3 fruit fly cellular contexts compared by ENCODE assay signal in genomic region chr2L:20175047-20175446, dm6.
TF ChIP-seq lines count a peak whose summit lies in the region.
"Not testable (repeated sequence)": the region's sequence is repeated elsewhere in the genome, so short reads cannot be mapped to it uniquely, and the experiment has no call there.

No protein-coding gene starts in this region.

- TF ChIP-seq CTCF in whole organism, embryonic (GFP tag; optimal IDR thresholded peaks at IDR 0.05; lab: Kevin White, UChicago), result not testable (repeated sequence)

TF ChIP-seq in whole organism, embryonic, 481 proteins besides CTCF, POLR2A, EP300 and RAD21:
- TF ChIP-seq Nf-YC (tag; optimal IDR thresholded peaks at IDR 0.05; lab: Kevin White, UChicago), result peak; percentile 69
- peak; percentile 75 for TF ChIP-seq sens (GFP tag; lab: Kevin White, UChicago)
- peak; percentile 15 for TF ChIP-seq CG2712 (tag; optimal IDR thresholded peaks at IDR 0.05; lab: Kevin White, UChicago)
- TF ChIP-seq CG14710 (tag; optimal IDR thresholded peaks at IDR 0.05; lab: Kevin White, UChicago), result peak; percentile 2
- peak; percentile 44 for TF ChIP-seq Blimp-1 (GFP tag; optimal IDR thresholded peaks at IDR 0.05; lab: Kevin White, UChicago)
- TF ChIP-seq CG11696 (GFP tag; IDR thresholded peaks at IDR 0.05; lab: Robert Waterston, UW), result peak; percentile 89
- peak; percentile 10 for TF ChIP-seq Deaf1 (tag; optimal IDR thresholded peaks at IDR 0.05; lab: Kevin White, UChicago)
- peak; percentile 66 for TF ChIP-seq phol (tag; optimal IDR thresholded peaks at IDR 0.05; lab: Kevin White, UChicago)
- TF ChIP-seq CG11504 (tag; optimal IDR thresholded peaks at IDR 0.05; lab: Kevin White, UChicago), result peak; percentile 23
- TF ChIP-seq Xrp1 (GFP tag; IDR thresholded peaks at IDR 0.05; lab: Robert Waterston, UW), result peak; percentile 52; the same call in 1 of the 2 replicates
TF ChIP-seq in whole organism, embryonic: peak in this region for 10; not testable (repeated sequence) for 471.

TF ChIP-seq in whole organism, prepupa, 60 proteins besides CTCF, POLR2A, EP300 and RAD21:
- TF ChIP-seq svp (GFP tag; lab: Kevin White, UChicago) (peak; percentile 36), CG10669 (GFP tag; optimal IDR thresholded peaks at IDR 0.05; lab: Kevin White, UChicago) (peak; percentile 40)
TF ChIP-seq in whole organism, prepupa: peak in this region for 2; not testable (repeated sequence) for 58.

TF ChIP-seq in whole organism, pupa, 21 proteins besides CTCF, POLR2A, EP300 and RAD21:
- TF ChIP-seq CG14655 (GFP tag; optimal IDR thresholded peaks at IDR 0.05; lab: Kevin White, UChicago), result peak; percentile 35
- peak; percentile 51 for TF ChIP-seq D1 (tag; optimal IDR thresholded peaks at IDR 0.05; lab: Kevin White, UChicago)
- peak; percentile 56 for TF ChIP-seq CG8159 (tag; optimal IDR thresholded peaks at IDR 0.05; lab: Kevin White, UChicago)
- peak; percentile 16 for TF ChIP-seq CG8301 (tag; optimal IDR thresholded peaks at IDR 0.05; lab: Kevin White, UChicago)
- peak; percentile 22 for TF ChIP-seq CG9948 (tag; optimal IDR thresholded peaks at IDR 0.05; lab: Kevin White, UChicago)
- TF ChIP-seq CG17806 (tag; optimal IDR thresholded peaks at IDR 0.05; lab: Kevin White, UChicago), result peak; percentile 50
- peak; percentile 28 for TF ChIP-seq Pif1A (GFP tag; optimal IDR thresholded peaks at IDR 0.05; lab: Kevin White, UChicago)
